Worm (Caenorhabditis elegans) whole organism, L4 larva: ENCODE results near the gene set-16.

ENCODE experiments used
- R02D3.7 ChIP-seq: fragments of 150-350 bp; sonication (generic microtip); optimal IDR thresholded peaks from 3 replicates; lab custom pipeline; 2014; ENCODE audit warnings: missing biosample characterization, missing genetic modification characterization
- daf-8 ChIP-seq: fragments of 200-800 bp; sonication (Bioruptor generic); IDR thresholded peaks from 2 replicates; pipeline ENCODE4 v1.3.6; 2022; ENCODE audit warnings: missing genetic modification characterization, missing compliant biosample characterization
- lin-13 ChIP-seq: fragments of 150-350 bp; optimal IDR thresholded peaks from 2 replicates; lab custom pipeline; 2014; ENCODE audit warnings: missing biosample characterization, missing genetic modification reagents, missing genetic modification characterization
- lin-15B ChIP-seq: fragments of 150-350 bp; sonication (generic microtip); optimal IDR thresholded peaks from 3 replicates; lab custom pipeline; 2014; ENCODE audit warnings: missing biosample characterization, missing genetic modification characterization
- snpc-4 ChIP-seq: fragments of 150-350 bp; optimal IDR thresholded peaks from 2 replicates; lab custom pipeline; 2014; ENCODE audit warnings: missing biosample characterization, missing genetic modification characterization

ce11 chrIII:13697822-13698221 is 54.1 kb downstream of the set-16 start:
- TF ChIP-seq daf-8 (GFP tag; lab: Robert Waterston, UW), result no peak
- TF ChIP-seq R02D3.7 (tag; lab: Kevin White, UChicago), result no peak
- TF ChIP-seq lin-15B (tag; lab: Kevin White, UChicago), result no peak
- TF ChIP-seq lin-13, result no peak
- TF ChIP-seq snpc-4 (tag; lab: Kevin White, UChicago), result no peak
